Worm (Caenorhabditis elegans): ENCODE data around the gene clec-79.

- no peak for TF ChIP-seq sptf-1 (tag; optimal IDR thresholded peaks at IDR 0.05)
- TF ChIP-seq snpc-4 (tag; optimal IDR thresholded peaks at IDR 0.05) = no peak
- TF ChIP-seq ztf-11 (tag; optimal IDR thresholded peaks at IDR 0.05) = no peak
- TF ChIP-seq elt-3 (tag; optimal IDR thresholded peaks at IDR 0.05) = no peak
- TF ChIP-seq sem-2 (GFP tag; optimal IDR thresholded peaks at IDR 0.05) = no peak
- TF ChIP-seq unc-39 (tag; optimal IDR thresholded peaks at IDR 0.05) = no peak
- no peak for TF ChIP-seq nhr-12 (tag; optimal IDR thresholded peaks at IDR 0.05)
- TF ChIP-seq ces-1 (GFP tag; optimal IDR thresholded peaks at IDR 0.05) = no peak
- TF ChIP-seq ceh-83 (GFP tag; optimal IDR thresholded peaks at IDR 0.05) = no peak
Observed at ce11 chrIV:3993292-3993691, 20.1 kb downstream of the clec-79 start, which contains the start of gene F47C12.6.
